Fruit fly (Drosophila melanogaster) whole organism, pupa: Measurements from ENCODE around the gene Eip63E.

Experiments used
- CG10348 ChIP-seq: fragments of 200-800 bp; sonication (Bioruptor generic); IDR thresholded peaks from 2 replicates; pipeline ENCODE4 v1.3.6; 2022; ENCODE audit warnings: missing biosample characterization, missing genetic modification characterization
- CG12605 ChIP-seq: fragments of 200-800 bp; sonication (Bioruptor generic); IDR thresholded peaks from 2 replicates; pipeline ENCODE4 v1.3.6; 2022; ENCODE audit warnings: missing biosample characterization, missing genetic modification characterization
- CG13204 ChIP-seq: fragments of 200-800 bp; sonication (Bioruptor generic); optimal IDR thresholded peaks from 2 replicates; lab custom pipeline; 2018; ENCODE audit warnings: missing biosample characterization, mild to moderate bottlenecking, missing genetic modification characterization, moderate library complexity
- CG14655 ChIP-seq: fragments of 200-800 bp; sonication (Bioruptor generic); optimal IDR thresholded peaks from 3 replicates; lab custom pipeline; 2017; ENCODE audit warnings: mild to moderate bottlenecking, missing biosample characterization, missing genetic modification reagents, missing genetic modification characterization
- CG15710 ChIP-seq: fragments of 200-800 bp; sonication (Bioruptor generic); optimal IDR thresholded peaks from 2 replicates; lab custom pipeline; 2018; ENCODE audit warnings: missing biosample characterization, mild to moderate bottlenecking, missing genetic modification characterization, moderate library complexity
- CG17806 ChIP-seq: fragments of 200-800 bp; sonication (Bioruptor generic); optimal IDR thresholded peaks from 2 replicates; lab custom pipeline; 2018; ENCODE audit warnings: missing biosample characterization, mild to moderate bottlenecking, missing genetic modification characterization, moderate library complexity
- CG32121 ChIP-seq: fragments of 200-800 bp; sonication (Bioruptor generic); IDR thresholded peaks from 2 replicates; pipeline ENCODE4 v1.3.6; 2022; ENCODE audit warnings: missing biosample characterization, missing genetic modification characterization
- CG34367 ChIP-seq: fragments of 200-800 bp; sonication (Bioruptor generic); optimal IDR thresholded peaks from 2 replicates; lab custom pipeline; 2018; ENCODE audit warnings: missing biosample characterization, mild to moderate bottlenecking, missing genetic modification characterization
- CG4496 ChIP-seq: fragments of 200-800 bp; sonication (Bioruptor generic); IDR thresholded peaks from 3 replicates; pipeline ENCODE4 v1.3.6; 2022; ENCODE audit warnings: missing biosample characterization, missing genetic modification characterization
- CG8159 ChIP-seq: fragments of 200-800 bp; sonication (Bioruptor generic); optimal IDR thresholded peaks from 3 replicates; lab custom pipeline; 2018; ENCODE audit warnings: missing biosample characterization, mild to moderate bottlenecking, missing genetic modification characterization, moderate library complexity
- CG8301 ChIP-seq: fragments of 200-800 bp; sonication (Bioruptor generic); optimal IDR thresholded peaks from 2 replicates; lab custom pipeline; 2018; ENCODE audit warnings: missing biosample characterization, mild to moderate bottlenecking, missing genetic modification characterization
- CG9948 ChIP-seq: fragments of 200-800 bp; sonication (Bioruptor generic); optimal IDR thresholded peaks from 2 replicates; lab custom pipeline; 2018; ENCODE audit warnings: missing biosample characterization, mild to moderate bottlenecking, missing genetic modification characterization, moderate library complexity
- D1 ChIP-seq: fragments of 200-800 bp; sonication (Bioruptor generic); optimal IDR thresholded peaks from 2 replicates; lab custom pipeline; 2018; ENCODE audit warnings: missing biosample characterization, mild to moderate bottlenecking, missing genetic modification characterization, moderate library complexity
- EcR ChIP-seq: fragments of 200-800 bp; sonication (Bioruptor generic); optimal IDR thresholded peaks from 3 replicates; lab custom pipeline; 2019; ENCODE audit warnings: missing biosample characterization, missing genetic modification characterization, mild to moderate bottlenecking, moderate library complexity, missing genetic modification reagents
- Ets98B ChIP-seq: fragments of 200-800 bp; sonication (Bioruptor generic); IDR thresholded peaks from 2 replicates; pipeline ENCODE4 v1.3.6; 2022; ENCODE audit warnings: missing biosample characterization, missing genetic modification characterization
- Pif1A ChIP-seq: fragments of 200-800 bp; sonication (Bioruptor generic); optimal IDR thresholded peaks from 3 replicates; lab custom pipeline; 2016; ENCODE audit warnings: missing biosample characterization, missing genetic modification characterization
- Pif1B ChIP-seq: fragments of 200-800 bp; sonication (Bioruptor generic); optimal IDR thresholded peaks from 3 replicates; lab custom pipeline; 2016; ENCODE audit warnings: missing biosample characterization, missing genetic modification characterization
- Snoo ChIP-seq: fragments of 200-800 bp; sonication (Bioruptor generic); optimal IDR thresholded peaks from 3 replicates; lab custom pipeline; 2017; ENCODE audit warnings: missing biosample characterization, mild to moderate bottlenecking, missing genetic modification characterization, inconsistent platforms
- fd96Ca ChIP-seq: fragments of 200-800 bp; sonication (Bioruptor generic); IDR thresholded peaks from 3 replicates; pipeline ENCODE4 v1.3.6; 2022; ENCODE audit warnings: missing biosample characterization, missing genetic modification characterization
- gl ChIP-seq: fragments of 200-800 bp; sonication (Bioruptor generic); optimal IDR thresholded peaks from 2 replicates; lab custom pipeline; 2018; ENCODE audit warnings: missing biosample characterization, mild to moderate bottlenecking, missing genetic modification characterization
- rn ChIP-seq: fragments of 200-800 bp; sonication (Bioruptor generic); IDR thresholded peaks from 2 replicates; pipeline ENCODE4 v1.3.6; 2022; ENCODE audit warnings: missing biosample characterization, missing genetic modification characterization

Gene Eip63E

DNA sequence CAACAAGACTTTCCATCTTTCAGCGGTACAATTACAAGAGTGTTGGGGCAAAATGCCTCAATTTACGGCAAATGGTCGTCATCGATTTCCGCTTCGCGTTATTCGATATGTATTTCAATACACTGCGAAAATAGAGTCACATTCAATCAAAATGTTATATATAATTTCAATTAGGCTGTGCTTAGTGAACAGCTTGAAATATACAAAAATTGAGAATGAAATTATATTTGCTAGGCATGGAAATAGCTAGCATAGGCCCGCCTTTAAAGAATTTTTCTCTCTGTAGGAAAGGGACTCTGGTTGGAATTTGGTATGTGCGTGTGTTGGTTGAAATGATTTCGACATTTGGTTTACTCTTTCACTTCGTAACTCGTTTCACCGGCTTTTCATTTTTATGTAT is 36.0 kb upstream of the Eip63E start:
- TF ChIP-seq CG14655, result peak; percentile 11
- peak; percentile 10 for TF ChIP-seq CG8159 (tag; lab: Kevin White, UChicago)
- no peak for TF ChIP-seq CG8301 (tag; lab: Kevin White, UChicago)
- TF ChIP-seq, all 21 proteins: peak for 2

dm6 chr3L:3484553-3484952 is 31.0 kb upstream of the Eip63E start, which contains the start of gene CG43074:
Gene CG43074, minus strand, starts transcription at chr3L:3484653.
- no peak for TF ChIP-seq CG13204 (GFP tag; lab: Kevin White, UChicago)
- no peak for TF ChIP-seq CG4496 (GFP tag; lab: Robert Waterston, UW)
- no peak for TF ChIP-seq CG17806 (tag; lab: Kevin White, UChicago)
- TF ChIP-seq CG14655, result no peak
- no peak for TF ChIP-seq fd96Ca
- TF ChIP-seq Snoo (tag; lab: Kevin White, UChicago), result no peak
- TF ChIP-seq gl, result no peak
- no peak for TF ChIP-seq Ets98B (GFP tag; lab: Robert Waterston, UW)
- no peak for TF ChIP-seq CG9948 (tag; lab: Kevin White, UChicago)
- TF ChIP-seq Pif1A (GFP tag; lab: Kevin White, UChicago), result no peak

- no peak for TF ChIP-seq Pif1A (GFP tag; lab: Kevin White, UChicago)
- no peak for TF ChIP-seq CG8301 (tag; lab: Kevin White, UChicago)
- no peak for TF ChIP-seq CG17806 (tag; lab: Kevin White, UChicago)
- TF ChIP-seq D1 (tag; lab: Kevin White, UChicago), result no peak
- 0 out of 2 replicates have a peak, but pooled peaks have one; percentile 21 for TF ChIP-seq CG12605 (GFP tag; lab: Robert Waterston, UW)
- peak; percentile 13 for TF ChIP-seq Snoo (tag; lab: Kevin White, UChicago)
- TF ChIP-seq CG4496 (GFP tag; lab: Robert Waterston, UW), result 0 out of 3 replicates have a peak, but pooled peaks have one; percentile 11
- TF ChIP-seq CG13204 (GFP tag; lab: Kevin White, UChicago), result no peak
- TF ChIP-seq rn, result no peak
- no peak for TF ChIP-seq CG9948 (tag; lab: Kevin White, UChicago)
- TF ChIP-seq CG32121 (GFP tag; lab: Robert Waterston, UW), result no peak
- TF ChIP-seq CG10348, result no peak
- TF ChIP-seq CG8159 (tag; lab: Kevin White, UChicago), result peak; percentile 47
- TF ChIP-seq EcR (GFP tag; lab: Kevin White, UChicago), result no peak
- no peak for TF ChIP-seq Pif1B (GFP tag; lab: Kevin White, UChicago)
- no peak for TF ChIP-seq gl
- peak; percentile 39 for TF ChIP-seq CG15710 (tag; lab: Kevin White, UChicago)
- TF ChIP-seq fd96Ca, result peak; percentile 45; the same call in 1 of the 3 replicates
- TF ChIP-seq Ets98B (GFP tag; lab: Robert Waterston, UW), result 0 out of 2 replicates have a peak, but pooled peaks have one; percentile 5
- TF ChIP-seq CG14655, result peak; percentile 21
- TF ChIP-seq CG34367 (tag; lab: Kevin White, UChicago), result no peak
These were observed 30.4 kb upstream of the Eip63E start for dm6 chr3L:3485088-3485710.

DNA sequence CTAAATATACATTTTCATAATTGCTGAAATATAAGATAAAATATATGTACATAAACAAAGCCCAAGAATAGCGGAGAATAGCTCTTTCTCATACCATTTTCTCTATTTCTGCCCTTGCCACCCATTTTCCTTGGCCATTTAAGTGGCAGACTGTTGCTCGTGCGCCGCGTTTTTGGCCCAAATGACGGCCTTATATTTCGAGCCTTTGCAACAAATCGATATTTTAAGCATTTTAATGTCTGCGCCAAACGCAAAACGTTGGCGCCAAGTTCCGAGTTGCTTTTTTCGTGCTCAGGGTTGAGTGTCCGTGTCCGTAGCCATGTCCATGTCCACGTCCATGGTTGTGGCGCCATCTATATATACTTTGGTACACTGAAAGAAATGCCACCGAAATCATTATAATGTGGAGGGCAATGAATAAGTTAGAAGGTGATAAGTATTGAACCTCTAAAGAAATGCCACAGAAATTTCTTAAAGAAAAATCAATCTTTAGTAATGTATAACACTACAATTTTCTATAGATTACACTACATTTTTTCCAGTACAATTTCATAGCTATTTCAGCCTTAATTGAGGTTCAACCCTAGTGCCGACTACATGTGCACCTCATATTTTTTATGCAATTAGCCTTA is 23.3 kb upstream of the Eip63E start:
- no peak for TF ChIP-seq CG13204 (GFP tag; lab: Kevin White, UChicago)
- no peak for TF ChIP-seq fd96Ca
- TF ChIP-seq CG8301 (tag; lab: Kevin White, UChicago), result no peak
- no peak for TF ChIP-seq Pif1A (GFP tag; lab: Kevin White, UChicago)

dm6 chr3L:3496593-3496992 is 19.0 kb upstream of the Eip63E start:
- TF ChIP-seq gl, result no peak
- peak; percentile 21 for TF ChIP-seq CG15710 (tag; lab: Kevin White, UChicago)
- TF ChIP-seq CG32121 (GFP tag; lab: Robert Waterston, UW), result no peak
- peak; percentile 8 for TF ChIP-seq CG8159 (tag; lab: Kevin White, UChicago)
- TF ChIP-seq Pif1A (GFP tag; lab: Kevin White, UChicago), result no peak
- TF ChIP-seq CG4496 (GFP tag; lab: Robert Waterston, UW), result 0 out of 3 replicates have a peak, but pooled peaks have one; percentile 25
- TF ChIP-seq CG14655, result peak; percentile 35
- no peak for TF ChIP-seq CG34367 (tag; lab: Kevin White, UChicago)
- no peak for TF ChIP-seq Ets98B (GFP tag; lab: Robert Waterston, UW)
- TF ChIP-seq CG8301 (tag; lab: Kevin White, UChicago), result peak; percentile 5
- TF ChIP-seq CG17806 (tag; lab: Kevin White, UChicago), result no peak
- no peak for TF ChIP-seq D1 (tag; lab: Kevin White, UChicago)

DNA sequence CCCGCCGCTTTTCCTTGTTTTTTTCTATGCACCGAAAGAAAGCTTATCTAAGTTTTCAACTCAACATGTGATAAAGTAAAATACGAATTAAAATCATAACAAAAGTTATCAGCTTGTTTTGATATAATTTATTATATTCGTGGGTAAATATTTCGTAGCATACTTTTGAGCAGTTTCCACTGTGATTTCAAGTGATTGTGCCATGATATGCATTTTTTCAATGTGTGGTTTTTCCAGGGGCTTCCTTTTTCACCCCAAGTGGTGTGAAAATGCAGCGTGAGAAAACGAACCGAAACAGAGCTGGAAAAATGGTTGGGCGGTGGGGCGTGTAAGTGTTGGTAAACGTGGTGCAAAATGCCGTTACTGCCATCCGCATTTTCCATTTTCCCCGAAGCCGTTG is 12.3 kb upstream of the Eip63E start:
- no peak for TF ChIP-seq CG8301 (tag; lab: Kevin White, UChicago)
- peak; percentile 25 for TF ChIP-seq CG14655
